Fruit fly (Drosophila melanogaster) whole organism, prepupa: Measurements from ENCODE around the gene dsf.

Experiments used
- CG10669 ChIP-seq: fragments of 200-800 bp; sonication (Bioruptor generic); optimal IDR thresholded peaks from 3 replicates; lab custom pipeline; 2018; ENCODE audit warnings: missing biosample characterization, mild to moderate bottlenecking, missing genetic modification characterization, moderate library complexity
- CG11294 ChIP-seq: fragments of 200-800 bp; sonication (Bioruptor generic); IDR thresholded peaks from 2 replicates; pipeline ENCODE4 v1.3.6; 2022; ENCODE audit warnings: missing biosample characterization, missing genetic modification characterization
- CG11902 ChIP-seq: fragments of 200-800 bp; sonication (Bioruptor generic); optimal IDR thresholded peaks from 3 replicates; lab custom pipeline; 2016; ENCODE audit warnings: missing biosample characterization, missing genetic modification characterization
- CG15336 ChIP-seq: fragments of 200-800 bp; sonication (Bioruptor generic); IDR thresholded peaks from 2 replicates; pipeline ENCODE4 v1.3.6; 2022; ENCODE audit warnings: missing biosample characterization, missing genetic modification characterization
- CG1621 ChIP-seq: fragments of 200-800 bp; sonication (Bioruptor generic); optimal IDR thresholded peaks from 3 replicates; lab custom pipeline; 2018; ENCODE audit warnings: missing biosample characterization, mild to moderate bottlenecking, missing genetic modification characterization
- CG31627 ChIP-seq: fragments of 200-800 bp; sonication (Bioruptor generic); optimal IDR thresholded peaks from 3 replicates; lab custom pipeline; 2016; ENCODE audit warnings: missing biosample characterization, missing genetic modification characterization
- CG32006 ChIP-seq: fragments of 200-800 bp; sonication (Bioruptor generic); optimal IDR thresholded peaks from 3 replicates; lab custom pipeline; 2017; ENCODE audit warnings: missing biosample characterization, mild to moderate bottlenecking, missing genetic modification characterization
- CG34406 ChIP-seq: fragments of 200-800 bp; sonication (Bioruptor generic); optimal IDR thresholded peaks from 3 replicates; lab custom pipeline; 2016; ENCODE audit warnings: missing biosample characterization, missing genetic modification characterization
- CG3919 ChIP-seq: fragments of 200-800 bp; sonication (Bioruptor generic); optimal IDR thresholded peaks from 3 replicates; lab custom pipeline; 2016; ENCODE audit warnings: missing biosample characterization, missing genetic modification characterization
- CG4318 ChIP-seq: fragments of 200-800 bp; sonication (Bioruptor generic); optimal IDR thresholded peaks from 3 replicates; lab custom pipeline; 2017; ENCODE audit warnings: missing biosample characterization, mild to moderate bottlenecking, missing genetic modification characterization
- CG6163 ChIP-seq: fragments of 200-800 bp; sonication (Bioruptor generic); IDR thresholded peaks from 3 replicates; pipeline ENCODE4 v1.3.6; 2022; ENCODE audit warnings: missing biosample characterization, missing genetic modification characterization
- CG6276 ChIP-seq: fragments of 200-800 bp; sonication (Bioruptor generic); optimal IDR thresholded peaks from 2 replicates; lab custom pipeline; 2017; ENCODE audit warnings: missing biosample characterization, mild to moderate bottlenecking, missing genetic modification characterization
- CG6792 ChIP-seq: fragments of 200-800 bp; sonication (Bioruptor generic); optimal IDR thresholded peaks from 3 replicates; lab custom pipeline; 2016; ENCODE audit warnings: missing biosample characterization, missing genetic modification characterization
- CG7368 ChIP-seq: fragments of 200-800 bp; sonication (Bioruptor generic); optimal IDR thresholded peaks from 3 replicates; lab custom pipeline; 2016; ENCODE audit warnings: missing biosample characterization, missing genetic modification characterization
- CG8119 ChIP-seq: fragments of 200-800 bp; sonication (Bioruptor generic); IDR thresholded peaks from 3 replicates; pipeline ENCODE4 v1.3.6; 2022; ENCODE audit warnings: missing biosample characterization, missing genetic modification characterization
- CG8632 ChIP-seq: fragments of 200-800 bp; sonication (Bioruptor generic); optimal IDR thresholded peaks from 3 replicates; lab custom pipeline; 2016; ENCODE audit warnings: missing biosample characterization, missing genetic modification characterization
- Eip75B ChIP-seq: fragments of 200-800 bp; sonication (Bioruptor generic); optimal IDR thresholded peaks from 3 replicates; lab custom pipeline; 2016; ENCODE audit warnings: missing biosample characterization, missing genetic modification characterization
- Eip78C ChIP-seq: fragments of 200-800 bp; sonication (Bioruptor generic); peaks from one replicate; lab custom pipeline; 2016; ENCODE audit warnings: missing biosample characterization, missing genetic modification characterization
- Ets96B ChIP-seq: fragments of 200-800 bp; optimal IDR thresholded peaks from 2 replicates; lab custom pipeline; 2019; ENCODE audit warnings: missing biosample characterization, mild to moderate bottlenecking, missing genetic modification characterization, moderate library complexity
- Lpt ChIP-seq: fragments of 200-800 bp; sonication (Bioruptor generic); optimal IDR thresholded peaks from 3 replicates; lab custom pipeline; 2016; ENCODE audit warnings: missing biosample characterization, missing genetic modification characterization
- OdsH ChIP-seq: fragments of 200-800 bp; sonication (Bioruptor generic); optimal IDR thresholded peaks from 3 replicates; lab custom pipeline; 2016; ENCODE audit warnings: missing biosample characterization, missing genetic modification characterization
- Sox15 ChIP-seq: fragments of 200-800 bp; sonication (Bioruptor generic); optimal IDR thresholded peaks from 3 replicates; lab custom pipeline; 2016; ENCODE audit warnings: missing biosample characterization, missing genetic modification characterization
- dsx ChIP-seq: fragments of 200-800 bp; optimal IDR thresholded peaks from 3 replicates; lab custom pipeline; 2019; ENCODE audit warnings: missing biosample characterization, mild to moderate bottlenecking, missing genetic modification characterization, moderate library complexity; ENCODE audit not compliant: poor library complexity, severe bottlenecking
- eg ChIP-seq: fragments of 200-800 bp; sonication (Bioruptor generic); IDR thresholded peaks from 3 replicates; pipeline ENCODE4 v1.3.6; 2022; ENCODE audit warnings: missing biosample characterization, missing genetic modification characterization
- fd59A ChIP-seq: fragments of 200-800 bp; sonication (Bioruptor generic); optimal IDR thresholded peaks from 2 replicates; lab custom pipeline; 2017; ENCODE audit warnings: missing biosample characterization, mild to moderate bottlenecking, missing genetic modification characterization, missing genetic modification reagents
- fd85E ChIP-seq: fragments of 200-800 bp; sonication (Bioruptor generic); optimal IDR thresholded peaks from 3 replicates; lab custom pipeline; 2016; ENCODE audit warnings: missing biosample characterization, missing genetic modification characterization
- fkh ChIP-seq: fragments of 200-800 bp; sonication (Bioruptor generic); optimal IDR thresholded peaks from 3 replicates; lab custom pipeline; 2017; ENCODE audit warnings: missing biosample characterization, mild to moderate bottlenecking, missing genetic modification characterization, moderate library complexity
- net ChIP-seq: fragments of 200-800 bp; sonication (Bioruptor generic); optimal IDR thresholded peaks from 3 replicates; lab custom pipeline; 2016; ENCODE audit warnings: missing biosample characterization, missing genetic modification characterization
- salr ChIP-seq, 2 experiments: fragments of 200-800 bp; sonication (Bioruptor generic); optimal IDR thresholded peaks; 3 replicates each; lab custom pipeline; 2016 to 2018; ENCODE audit warnings: missing biosample characterization in 2 of 2, missing genetic modification characterization in 2 of 2, mild to moderate bottlenecking in 1 of 2
- spab ChIP-seq: fragments of 200-800 bp; sonication (Bioruptor generic); optimal IDR thresholded peaks from 2 replicates; lab custom pipeline; 2017; ENCODE audit warnings: missing biosample characterization, mild to moderate bottlenecking, missing genetic modification characterization, missing genetic modification reagents
- ss ChIP-seq, 2 experiments: fragments of 200-800 bp; sonication (Bioruptor generic); optimal IDR thresholded peaks; 2 replicates in 1 of 2; 3 replicates in 1 of 2; lab custom pipeline; 2017 to 2018; ENCODE audit warnings: mild to moderate bottlenecking in 2 of 2, missing biosample characterization in 2 of 2, missing genetic modification characterization in 2 of 2, moderate library complexity in 1 of 2
- svp ChIP-seq: fragments of 200-800 bp; sonication (Bioruptor generic); peaks from one replicate; lab custom pipeline; 2016; ENCODE audit warnings: missing biosample characterization, missing genetic modification characterization
- topi ChIP-seq: fragments of 200-800 bp; sonication (Bioruptor generic); optimal IDR thresholded peaks from 3 replicates; lab custom pipeline; 2016; ENCODE audit warnings: missing biosample characterization, missing genetic modification characterization

Gene dsf

dm6 chr2L:5972588-5973236 lies 47.0 kb downstream of the dsf start:
- peak; percentile 39 for TF ChIP-seq Eip78C (GFP tag; lab: Kevin White, UChicago)
- no peak for TF ChIP-seq CG8632 (GFP tag; lab: Kevin White, UChicago)

- TF ChIP-seq svp (GFP tag; lab: Kevin White, UChicago) (peak; percentile 85), eg (GFP tag; lab: Robert Waterston, UW) (no peak), ss (GFP tag; optimal IDR thresholded peaks at IDR 0.05; lab: Kevin White, UChicago) (peak in 1 of 2 experiments; percentile 16), dsx (GFP tag; lab: Kevin White, UChicago) (no peak), spab (peak; percentile 6), Eip78C (GFP tag; lab: Kevin White, UChicago) (peak; percentile 56), fkh (GFP tag; lab: Kevin White, UChicago) (peak; percentile 95), fd59A (no peak), CG6163 (GFP tag; lab: Robert Waterston, UW) (no peak), CG8119 (GFP tag; lab: Robert Waterston, UW) (no peak), Lpt (GFP tag; lab: Kevin White, UChicago) (no peak), CG6792 (GFP tag; lab: Kevin White, UChicago) (no peak)
These were observed 48.4 kb downstream of the dsf start for dm6 chr2L:5974122-5974521.

dm6 chr2L:5975025-5975539 lies 49.3 kb downstream of the dsf start:
- TF ChIP-seq topi (GFP tag; lab: Kevin White, UChicago) = no peak
- peak; percentile 72 for TF ChIP-seq svp (GFP tag; lab: Kevin White, UChicago)
- TF ChIP-seq Eip75B = no peak
- TF ChIP-seq CG7368 (GFP tag; lab: Kevin White, UChicago) = no peak
- TF ChIP-seq eg (GFP tag; lab: Robert Waterston, UW) = peak; percentile 38; the same call in 2 of the 3 replicates
- TF ChIP-seq CG11294 (GFP tag; lab: Robert Waterston, UW) = no peak
- no peak for TF ChIP-seq Sox15 (GFP tag; lab: Kevin White, UChicago)
- TF ChIP-seq net (GFP tag; lab: Kevin White, UChicago) = no peak
- TF ChIP-seq CG32006 (GFP tag; lab: Kevin White, UChicago) = no peak
- TF ChIP-seq CG15336 = peak; percentile 13; the same call in 1 of the 2 replicates
- no peak for TF ChIP-seq OdsH
- no peak for TF ChIP-seq Lpt (GFP tag; lab: Kevin White, UChicago)
- TF ChIP-seq CG3919 (GFP tag; lab: Kevin White, UChicago) = no peak
- no peak for TF ChIP-seq salr (GFP tag; optimal IDR thresholded peaks at IDR 0.05; lab: Kevin White, UChicago)
- no peak for TF ChIP-seq CG31627 (GFP tag; lab: Kevin White, UChicago)
- no peak for TF ChIP-seq Ets96B
- TF ChIP-seq fd85E (GFP tag; lab: Kevin White, UChicago) = no peak
- TF ChIP-seq CG8119 (GFP tag; lab: Robert Waterston, UW) = 0 out of 3 replicates have a peak, but pooled peaks have one; percentile 18
- TF ChIP-seq CG10669 = no peak
- TF ChIP-seq fkh (GFP tag; lab: Kevin White, UChicago) = peak; percentile 50
- no peak for TF ChIP-seq CG1621 (tag; lab: Kevin White, UChicago)
- TF ChIP-seq CG6276 (GFP tag; lab: Kevin White, UChicago) = no peak
- TF ChIP-seq ss (GFP tag; optimal IDR thresholded peaks at IDR 0.05; lab: Kevin White, UChicago) = no peak
- TF ChIP-seq dsx (GFP tag; lab: Kevin White, UChicago) = peak; percentile 26

DNA sequence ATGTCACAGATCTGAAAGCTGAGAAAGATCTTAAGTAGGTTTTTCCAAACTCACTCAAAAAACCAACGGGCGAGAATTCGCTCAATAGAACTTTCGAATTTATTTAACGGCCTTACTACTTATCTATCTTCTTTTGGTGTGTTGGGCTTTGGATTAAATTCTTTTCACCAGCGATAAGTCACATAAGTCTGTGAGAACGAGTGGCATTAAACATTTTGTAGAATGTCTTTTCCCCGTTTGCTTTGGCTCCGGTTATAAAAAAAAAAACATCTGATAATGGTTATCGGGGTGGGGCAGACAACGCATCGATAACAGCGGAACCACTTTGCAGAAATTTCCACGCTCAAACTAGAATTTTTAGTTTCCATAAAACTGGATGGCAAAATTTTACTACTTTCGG lies 49.9 kb downstream of the dsf start:
- no peak for TF ChIP-seq CG34406 (GFP tag; lab: Kevin White, UChicago)
- TF ChIP-seq CG4318 (GFP tag; lab: Kevin White, UChicago) = no peak
- no peak for TF ChIP-seq Eip75B
- no peak for TF ChIP-seq CG11294 (GFP tag; lab: Robert Waterston, UW)
- TF ChIP-seq CG1621 (tag; lab: Kevin White, UChicago) = no peak
- no peak for TF ChIP-seq CG11902 (GFP tag; lab: Kevin White, UChicago)
- no peak for TF ChIP-seq svp (GFP tag; lab: Kevin White, UChicago)
- TF ChIP-seq eg (GFP tag; lab: Robert Waterston, UW) = no peak
- TF ChIP-seq, all 60 proteins: peak for 0
